Fruit fly (Drosophila melanogaster): Measurements from ENCODE around the gene CG8907.

DNA sequence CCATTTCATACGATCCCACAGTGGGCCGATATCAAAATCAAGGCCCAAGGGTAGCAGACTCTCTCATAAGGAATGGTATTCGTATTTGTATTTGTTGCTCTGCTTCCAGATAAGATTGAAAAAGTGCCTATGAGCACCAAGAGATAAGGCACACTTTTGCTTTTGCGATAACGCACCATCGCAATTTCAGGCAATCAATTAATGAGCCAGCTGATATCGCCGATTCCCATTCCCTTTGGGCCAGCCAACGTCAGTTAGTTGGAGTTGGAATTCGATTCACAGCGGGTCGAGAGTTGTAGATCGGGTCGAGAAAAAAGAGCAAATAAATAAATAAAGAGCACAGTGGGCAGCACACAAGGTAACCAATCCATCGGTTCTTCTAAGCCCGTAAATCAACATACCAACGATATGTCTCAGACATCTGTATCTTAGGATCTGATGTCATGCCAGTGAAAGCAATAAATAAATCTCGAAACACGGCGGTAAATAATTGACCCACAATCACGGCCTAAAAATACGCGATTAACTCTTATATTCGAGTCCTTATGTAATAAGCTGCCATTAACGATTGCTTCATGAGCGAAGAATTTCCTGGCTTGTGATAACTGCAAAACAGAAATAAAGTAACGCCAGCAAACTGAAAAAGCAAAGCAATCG, at the start of gene CG8907:
- TF ChIP-seq spab (GFP tag; optimal IDR thresholded peaks at IDR 0.05) (no peak), lz (GFP tag; optimal IDR thresholded peaks at IDR 0.05) (no peak), Sox15 (GFP tag; optimal IDR thresholded peaks at IDR 0.05) (no peak), Hr38 (GFP tag; optimal IDR thresholded peaks at IDR 0.05) (no peak), CG8632 (GFP tag; optimal IDR thresholded peaks at IDR 0.05) (no peak), net (GFP tag; optimal IDR thresholded peaks at IDR 0.05) (no peak), CG3032 (tag; optimal IDR thresholded peaks at IDR 0.05) (no peak), CG4318 (GFP tag; optimal IDR thresholded peaks at IDR 0.05) (no peak), Lpt (GFP tag; optimal IDR thresholded peaks at IDR 0.05) (no peak), Hr39 (GFP tag; optimal IDR thresholded peaks at IDR 0.05) (no peak), cyc (GFP tag; optimal IDR thresholded peaks at IDR 0.05) (no peak), Met (GFP tag; optimal IDR thresholded peaks at IDR 0.05) (no peak), Sox102F (GFP tag; optimal IDR thresholded peaks at IDR 0.05) (no peak), Eip75B (GFP tag; optimal IDR thresholded peaks at IDR 0.05) (no peak)
